Worm (Caenorhabditis elegans) whole organism, mixed stage, embryonic: ENCODE results near the gene tsp-16.

Source experiments
- M03D4.4 ChIP-seq: sonication (generic microtip); optimal IDR thresholded peaks from 2 replicates; lab custom pipeline; 2017; ENCODE audit warnings: mild to moderate bottlenecking, missing genetic modification characterization, missing compliant biosample characterization
- ces-1 ChIP-seq: fragments of 150-350 bp; optimal IDR thresholded peaks from 2 replicates; lab custom pipeline; 2014; ENCODE audit warnings: missing biosample characterization, missing genetic modification reagents, missing genetic modification characterization
- elt-1 ChIP-seq: sonication (generic microtip); optimal IDR thresholded peaks from 2 replicates; lab custom pipeline; 2017; ENCODE audit warnings: missing genetic modification characterization, mild to moderate bottlenecking, missing compliant biosample characterization, antibody characterized with exemption, moderate library complexity, borderline replicate concordance; ENCODE audit not compliant: insufficient read depth
- elt-3 ChIP-seq: fragments of 150-350 bp; optimal IDR thresholded peaks from 2 replicates; lab custom pipeline; 2014; ENCODE audit warnings: missing biosample characterization, missing genetic modification characterization
- ham-2 ChIP-seq: fragments of 200-800 bp; sonication (Bioruptor generic); optimal IDR thresholded peaks from 2 replicates; lab custom pipeline; 2018; ENCODE audit warnings: mild to moderate bottlenecking, missing genetic modification characterization, missing compliant biosample characterization
- lin-13 ChIP-seq: fragments of 150-350 bp; optimal IDR thresholded peaks from 2 replicates; lab custom pipeline; 2014; ENCODE audit warnings: missing biosample characterization, missing genetic modification characterization
- mep-1 ChIP-seq: fragments of 150-350 bp; optimal IDR thresholded peaks from 2 replicates; lab custom pipeline; 2017; ENCODE audit warnings: missing biosample characterization, missing genetic modification reagents, missing genetic modification characterization, inconsistent platforms
- nhr-12 ChIP-seq: fragments of 150-350 bp; optimal IDR thresholded peaks from 2 replicates; lab custom pipeline; 2014; ENCODE audit warnings: missing biosample characterization, missing genetic modification characterization
- nhr-28 ChIP-seq: fragments of 150-350 bp; optimal IDR thresholded peaks from 2 replicates; lab custom pipeline; 2014; ENCODE audit warnings: missing biosample characterization, missing genetic modification characterization
- sem-2 ChIP-seq: fragments of 200-800 bp; sonication (Bioruptor generic); optimal IDR thresholded peaks from 2 replicates; lab custom pipeline; 2018; ENCODE audit warnings: mild to moderate bottlenecking, missing genetic modification characterization, missing compliant biosample characterization
- snpc-4 ChIP-seq: fragments of 150-350 bp; optimal IDR thresholded peaks from 2 replicates; lab custom pipeline; 2014; ENCODE audit warnings: missing biosample characterization, missing genetic modification characterization
- tbx-8 ChIP-seq: fragments of 200-800 bp; sonication (Bioruptor generic); optimal IDR thresholded peaks from 2 replicates; lab custom pipeline; 2018; ENCODE audit warnings: mild to moderate bottlenecking, missing genetic modification characterization, moderate library complexity, missing compliant biosample characterization
- unc-62 ChIP-seq: fragments of 150-350 bp; optimal IDR thresholded peaks from 2 replicates; lab custom pipeline; 2014; ENCODE audit warnings: missing biosample characterization, missing genetic modification reagents, missing genetic modification characterization
- ztf-11 ChIP-seq: fragments of 150-350 bp; optimal IDR thresholded peaks from 2 replicates; lab custom pipeline; 2014; ENCODE audit warnings: missing biosample characterization, missing genetic modification characterization

DNA sequence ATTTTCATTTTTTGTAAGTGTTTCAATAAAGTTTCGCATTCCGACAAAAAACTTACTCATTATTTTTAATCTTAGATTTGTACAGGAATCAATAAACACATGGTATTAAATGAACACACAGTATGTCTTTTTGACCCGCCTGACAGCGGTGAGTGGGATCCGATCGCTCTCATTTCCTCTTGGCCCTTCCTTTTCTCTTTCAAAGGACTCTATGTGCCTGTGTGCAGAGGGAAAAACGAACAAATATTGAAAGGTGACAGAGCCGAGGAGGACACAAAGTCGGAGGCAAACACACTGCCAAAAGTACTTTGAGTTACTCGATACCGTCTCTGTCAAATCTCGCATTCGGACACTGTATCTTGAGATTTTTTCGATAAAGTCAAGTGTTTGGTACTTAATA lies at the start of gene tsp-16, which contains the start of gene F01E11.20:
- TF ChIP-seq nhr-28: no peak
- TF ChIP-seq ham-2: no peak
- no peak for TF ChIP-seq ces-1 (GFP tag; lab: Kevin White, UChicago)
- TF ChIP-seq elt-3 (tag; lab: Kevin White, UChicago): no peak
- TF ChIP-seq sem-2 (GFP tag; lab: Kevin White, UChicago): no peak
- no peak for TF ChIP-seq ztf-11 (tag; lab: Kevin White, UChicago)
- no peak for TF ChIP-seq tbx-8 (GFP tag; lab: Kevin White, UChicago)
- no peak for TF ChIP-seq nhr-12 (tag; lab: Kevin White, UChicago)
- TF ChIP-seq mep-1 (tag; lab: Kevin White, UChicago): no peak
- TF ChIP-seq M03D4.4 (tag; lab: Kevin White, UChicago): no peak
- no peak for TF ChIP-seq elt-1 (tag; lab: Kevin White, UChicago)
- no peak for TF ChIP-seq unc-62
- TF ChIP-seq snpc-4 (tag; lab: Kevin White, UChicago): no peak
- no peak for TF ChIP-seq lin-13 (tag; lab: Kevin White, UChicago)
